Fruit fly (Drosophila melanogaster) whole organism, embryonic: ENCODE data around the gene Actn.

Source experiments
- B-H2 ChIP-seq: fragments of 200-800 bp; sonication (Bioruptor generic); optimal IDR thresholded peaks from 2 replicates; lab custom pipeline; 2018; ENCODE audit warnings: missing biosample characterization, mild to moderate bottlenecking, missing genetic modification characterization
- CG1024 ChIP-seq: fragments of 200-800 bp; sonication (Bioruptor generic); IDR thresholded peaks from 2 replicates; pipeline ENCODE4 v1.3.6; 2022; ENCODE audit warnings: missing biosample characterization, missing genetic modification characterization
- CG10462 ChIP-seq: fragments of 200-800 bp; sonication (Bioruptor generic); optimal IDR thresholded peaks from 2 replicates; lab custom pipeline; 2016; ENCODE audit warnings: missing biosample characterization, missing genetic modification characterization
- CG11504 ChIP-seq: fragments of 200-800 bp; sonication (Bioruptor generic); optimal IDR thresholded peaks from 3 replicates; lab custom pipeline; 2019; ENCODE audit warnings: missing biosample characterization, mild to moderate bottlenecking, missing genetic modification characterization, moderate library complexity
- CG11723 ChIP-seq: fragments of 200-800 bp; sonication (Bioruptor generic); optimal IDR thresholded peaks from 2 replicates; lab custom pipeline; 2017; ENCODE audit warnings: missing biosample characterization, mild to moderate bottlenecking, missing genetic modification characterization
- CG12071 ChIP-seq: fragments of 200-800 bp; sonication (Bioruptor generic); optimal IDR thresholded peaks from 3 replicates; lab custom pipeline; 2018; ENCODE audit warnings: missing biosample characterization, mild to moderate bottlenecking, missing genetic modification characterization
- CG12299 ChIP-seq: fragments of 200-800 bp; sonication (Bioruptor generic); optimal IDR thresholded peaks from 2 replicates; lab custom pipeline; 2018; ENCODE audit warnings: missing biosample characterization, mild to moderate bottlenecking, missing genetic modification characterization
- CG13123 ChIP-seq: fragments of 200-800 bp; sonication (Bioruptor generic); optimal IDR thresholded peaks from 2 replicates; lab custom pipeline; 2016; ENCODE audit warnings: missing biosample characterization, missing genetic modification characterization
- CG13424 ChIP-seq: fragments of 200-800 bp; sonication (Bioruptor generic); optimal IDR thresholded peaks from 2 replicates; lab custom pipeline; 2019; ENCODE audit warnings: missing biosample characterization, mild to moderate bottlenecking, missing genetic modification characterization, moderate library complexity
- CG13624 ChIP-seq: fragments of 200-800 bp; sonication (Bioruptor generic); optimal IDR thresholded peaks from 2 replicates; lab custom pipeline; 2016; ENCODE audit warnings: missing biosample characterization, missing genetic modification characterization
- CG14441 ChIP-seq: fragments of 200-800 bp; sonication (Bioruptor generic); IDR thresholded peaks from 2 replicates; pipeline ENCODE4 v1.3.6; 2022; ENCODE audit warnings: missing biosample characterization, missing genetic modification characterization
- CG16813 ChIP-seq: fragments of 200-800 bp; sonication (Bioruptor generic); IDR thresholded peaks from 3 replicates; pipeline ENCODE4 v1.3.6; 2022; ENCODE audit warnings: missing biosample characterization, missing genetic modification characterization; ENCODE audit not compliant: partially characterized antibody
- CG30431 ChIP-seq: fragments of 200-800 bp; sonication (Bioruptor generic); optimal IDR thresholded peaks from 2 replicates; lab custom pipeline; 2017; ENCODE audit warnings: missing biosample characterization, missing genetic modification characterization
- CG3065 ChIP-seq: fragments of 200-800 bp; sonication (Bioruptor generic); optimal IDR thresholded peaks from 2 replicates; lab custom pipeline; 2016; ENCODE audit warnings: missing biosample characterization, missing genetic modification characterization
- CG32772 ChIP-seq: fragments of 200-800 bp; sonication (Bioruptor generic); IDR thresholded peaks from 2 replicates; pipeline ENCODE4 v1.3.6; 2022; ENCODE audit warnings: missing biosample characterization, missing genetic modification characterization
- CG42726 ChIP-seq: fragments of 200-800 bp; sonication (Bioruptor generic); IDR thresholded peaks from 2 replicates; pipeline ENCODE4 v1.3.6; 2022; ENCODE audit warnings: missing biosample characterization, missing genetic modification characterization; ENCODE audit not compliant: partially characterized antibody
- CG6765 ChIP-seq: fragments of 200-800 bp; sonication (Bioruptor generic); optimal IDR thresholded peaks from 3 replicates; lab custom pipeline; 2017; ENCODE audit warnings: missing biosample characterization, mild to moderate bottlenecking, missing genetic modification characterization
- CG7839 ChIP-seq: fragments of 200-800 bp; sonication (Bioruptor generic); optimal IDR thresholded peaks from 3 replicates; lab custom pipeline; 2018; ENCODE audit warnings: missing biosample characterization, mild to moderate bottlenecking, missing genetic modification characterization, moderate library complexity
- CG7987 ChIP-seq: fragments of 200-800 bp; sonication (Bioruptor generic); optimal IDR thresholded peaks from 2 replicates; lab custom pipeline; 2018; ENCODE audit warnings: missing biosample characterization, mild to moderate bottlenecking, missing genetic modification characterization, moderate library complexity
- Dll ChIP-seq: fragments of 200-800 bp; sonication (Bioruptor generic); IDR thresholded peaks from 4 replicates; pipeline ENCODE4 v1.3.6; 2022; ENCODE audit warnings: missing biosample characterization, missing genetic modification characterization; ENCODE audit not compliant: partially characterized antibody
- Elba2 ChIP-seq: fragments of 200-800 bp; sonication (Bioruptor generic); optimal IDR thresholded peaks from 3 replicates; lab custom pipeline; 2016; ENCODE audit warnings: missing biosample characterization, missing genetic modification characterization
- Fer3 ChIP-seq: fragments of 200-800 bp; sonication (Bioruptor generic); optimal IDR thresholded peaks from 2 replicates; lab custom pipeline; 2018; ENCODE audit warnings: missing biosample characterization, mild to moderate bottlenecking, missing genetic modification characterization, moderate library complexity
- Lpt ChIP-seq: fragments of >200 bp; optimal IDR thresholded peaks from 2 replicates; lab custom pipeline; 2018; ENCODE audit warnings: missing biosample characterization, missing genetic modification characterization
- Mrtf ChIP-seq: fragments of 200-800 bp; sonication (Bioruptor generic); IDR thresholded peaks from 3 replicates; pipeline ENCODE4 v1.3.6; 2022; ENCODE audit warnings: missing biosample characterization, missing genetic modification characterization
- Sry-β ChIP-seq: fragments of 200-800 bp; sonication (Bioruptor generic); optimal IDR thresholded peaks from 2 replicates; lab custom pipeline; 2018; ENCODE audit warnings: missing biosample characterization, mild to moderate bottlenecking, missing genetic modification characterization, moderate library complexity
- Xbp1 ChIP-seq: fragments of 200-800 bp; sonication (Bioruptor generic); optimal IDR thresholded peaks from 3 replicates; lab custom pipeline; 2016; ENCODE audit warnings: missing biosample characterization, mild to moderate bottlenecking, missing genetic modification characterization
- ap ChIP-seq: fragments of 200-800 bp; sonication (Bioruptor generic); IDR thresholded peaks from 2 replicates; pipeline ENCODE4 v1.3.6; 2022; ENCODE audit warnings: missing biosample characterization, missing genetic modification characterization
- ara ChIP-seq: fragments of 200-800 bp; sonication (Bioruptor generic); IDR thresholded peaks from 2 replicates; pipeline ENCODE4 v1.3.6; 2022; ENCODE audit warnings: missing biosample characterization, missing genetic modification characterization
- bbx ChIP-seq: fragments of 200-800 bp; sonication (Bioruptor generic); IDR thresholded peaks from 2 replicates; pipeline ENCODE4 v1.3.6; 2022; ENCODE audit warnings: missing biosample characterization, missing genetic modification characterization; ENCODE audit not compliant: partially characterized antibody
- dimm ChIP-seq: fragments of 200-800 bp; sonication (Bioruptor generic); IDR thresholded peaks from 2 replicates; pipeline ENCODE4 v1.3.6; 2022; ENCODE audit warnings: missing biosample characterization, missing genetic modification characterization
- gce ChIP-seq: fragments of 200-800 bp; sonication (Bioruptor generic); IDR thresholded peaks from 3 replicates; pipeline ENCODE4 v1.3.6; 2022; ENCODE audit warnings: missing biosample characterization, missing genetic modification characterization
- kah ChIP-seq: fragments of 200-800 bp; sonication (Bioruptor generic); optimal IDR thresholded peaks from 2 replicates; lab custom pipeline; 2018; ENCODE audit warnings: missing biosample characterization, mild to moderate bottlenecking, missing genetic modification characterization
- ken ChIP-seq: fragments of 200-800 bp; sonication (Bioruptor generic); IDR thresholded peaks from 3 replicates; pipeline ENCODE4 v1.3.6; 2022; ENCODE audit warnings: missing biosample characterization, missing genetic modification characterization
- lab ChIP-seq: fragments of 200-800 bp; sonication (Bioruptor generic); optimal IDR thresholded peaks from 3 replicates; lab custom pipeline; 2017; ENCODE audit warnings: missing biosample characterization, missing genetic modification characterization, mild to moderate bottlenecking, moderate library complexity, missing genetic modification reagents
- nerfin-2 ChIP-seq: fragments of 200-800 bp; sonication (Bioruptor generic); IDR thresholded peaks from 2 replicates; pipeline ENCODE4 v1.3.6; 2022; ENCODE audit warnings: missing biosample characterization, missing genetic modification characterization; ENCODE audit not compliant: partially characterized antibody
- pros ChIP-seq: fragments of 200-800 bp; sonication (Bioruptor generic); optimal IDR thresholded peaks from 3 replicates; lab custom pipeline; 2019; ENCODE audit warnings: missing biosample characterization, mild to moderate bottlenecking, missing genetic modification characterization, moderate library complexity
- salm ChIP-seq: fragments of 200-800 bp; sonication (Bioruptor generic); optimal IDR thresholded peaks from 2 replicates; lab custom pipeline; 2018; ENCODE audit warnings: missing biosample characterization, mild to moderate bottlenecking, missing genetic modification characterization
- sob ChIP-seq: fragments of 200-800 bp; sonication (Bioruptor generic); IDR thresholded peaks from 2 replicates; pipeline ENCODE4 v1.3.6; 2022; ENCODE audit warnings: missing biosample characterization, missing genetic modification characterization
- vfl ChIP-seq: fragments of 200-800 bp; sonication (Bioruptor generic); optimal IDR thresholded peaks from 2 replicates; lab custom pipeline; 2016; ENCODE audit warnings: missing biosample characterization, missing genetic modification characterization

Actn gene

DNA sequence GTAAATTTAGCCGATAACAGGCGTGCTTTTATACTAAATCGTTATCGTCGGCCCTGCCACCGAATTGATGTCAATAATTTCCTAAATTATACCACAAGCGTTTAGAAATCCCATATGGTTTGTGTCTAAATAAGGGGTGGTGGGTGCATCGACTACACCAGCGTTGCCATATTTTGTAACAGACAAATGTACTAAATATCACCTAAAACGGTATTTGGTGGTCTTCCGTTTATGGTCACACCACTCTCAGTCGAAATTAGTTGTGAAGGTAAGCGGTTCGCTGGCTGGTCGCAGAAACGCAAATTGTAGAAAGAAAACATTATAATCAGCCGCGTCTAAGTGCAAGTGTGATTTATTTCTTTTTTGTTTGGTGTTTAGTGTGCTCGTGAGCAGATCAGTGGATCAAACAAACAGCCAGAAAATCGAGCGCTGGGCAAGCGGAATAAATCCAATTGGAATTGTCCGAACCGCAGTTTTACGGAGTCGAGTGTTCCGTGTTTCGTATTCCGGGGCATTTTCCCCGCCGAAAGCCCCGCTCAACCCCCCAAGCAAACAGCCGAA is 38.3 kb upstream of the Actn start, which contains the start of the genes CG16903 and Unc-76 (continued):
- TF ChIP-seq bbx (GFP tag; lab: Robert Waterston, UW) (peak; percentile 29; the same call in 1 of the 2 replicates), CG11723 (GFP tag; lab: Kevin White, UChicago) (peak; percentile 39), CG13123 (GFP tag; lab: Kevin White, UChicago) (no peak), ken (GFP tag; lab: Robert Waterston, UW) (no peak), CG14441 (GFP tag; lab: Robert Waterston, UW) (no peak), CG3065 (GFP tag; lab: Kevin White, UChicago) (peak; percentile 2), dimm (GFP tag; lab: Robert Waterston, UW) (no peak), Xbp1 (GFP tag; lab: Kevin White, UChicago) (peak; percentile 5), CG12299 (peak; percentile 51), CG13424 (tag; lab: Kevin White, UChicago) (peak; percentile 33), salm (tag; lab: Kevin White, UChicago) (peak; percentile 52), CG42726 (GFP tag; lab: Robert Waterston, UW) (peak; percentile 70), CG32772 (GFP tag; lab: Robert Waterston, UW) (no peak), CG16813 (GFP tag; lab: Robert Waterston, UW) (no peak), CG12071 (GFP tag; lab: Kevin White, UChicago) (peak; percentile 53), CG6765 (GFP tag; lab: Kevin White, UChicago) (no peak), ara (GFP tag; lab: Robert Waterston, UW) (no peak), ap (GFP tag; lab: Robert Waterston, UW) (no peak), Elba2 (GFP tag; lab: Kevin White, UChicago) (peak; percentile 36), Lpt (no peak), Sry-β (no peak), B-H2 (GFP tag; lab: Kevin White, UChicago) (peak; percentile 81), CG7987 (peak; percentile 69), lab (GFP tag; lab: Kevin White, UChicago) (peak; percentile 43), kah (GFP tag; lab: Kevin White, UChicago) (peak; percentile 52), CG10462 (GFP tag; lab: Kevin White, UChicago) (no peak), CG30431 (GFP tag; lab: Kevin White, UChicago) (no peak), Mrtf (GFP tag; lab: Robert Waterston, UW) (no peak), Fer3 (tag; lab: Kevin White, UChicago) (no peak), nerfin-2 (GFP tag; lab: Robert Waterston, UW) (no peak), pros (GFP tag; lab: Kevin White, UChicago) (peak; percentile 64), gce (GFP tag; lab: Robert Waterston, UW) (no peak), CG1024 (GFP tag; lab: Robert Waterston, UW) (no peak), CG11504 (tag; lab: Kevin White, UChicago) (peak; percentile 57), vfl (GFP tag; lab: Kevin White, UChicago) (no peak), CG13624 (peak; percentile 67), CG7839 (tag; lab: Kevin White, UChicago) (peak; percentile 20), Dll (GFP tag; lab: Robert Waterston, UW) (peak; percentile 40; the same call in 2 of the 4 replicates), sob (GFP tag; lab: Robert Waterston, UW) (peak; percentile 71)
- TF ChIP-seq, all 482 proteins: peak for 235
